Worm (Caenorhabditis elegans) whole organism, L3 larva: ENCODE measurements around the gene D1025.10.

ENCODE experiments used
- ZK546.5 ChIP-seq: sonication (generic microtip); optimal IDR thresholded peaks from 2 replicates; lab custom pipeline; 2017; ENCODE audit warnings: missing biosample characterization, missing genetic modification characterization
- aly-2 ChIP-seq: fragments of 150-350 bp; optimal IDR thresholded peaks from 2 replicates; lab custom pipeline; 2014; ENCODE audit warnings: missing biosample characterization, missing genetic modification characterization
- ceh-28 ChIP-seq: fragments of 150-350 bp; optimal IDR thresholded peaks from 2 replicates; lab custom pipeline; 2014; ENCODE audit warnings: missing biosample characterization, missing genetic modification reagents, missing genetic modification characterization
- egl-5 ChIP-seq: fragments of 150-350 bp; optimal IDR thresholded peaks from 2 replicates; lab custom pipeline; 2017; ENCODE audit warnings: missing biosample characterization, missing genetic modification reagents, missing genetic modification characterization, inconsistent platforms
- elt-1 ChIP-seq: fragments of 150-350 bp; optimal IDR thresholded peaks from 2 replicates; lab custom pipeline; 2014; ENCODE audit warnings: missing biosample characterization, missing genetic modification characterization
- eor-1 ChIP-seq, 2 experiments: fragments of 150-350 bp; optimal IDR thresholded peaks; 2 replicates each; lab custom pipeline; 2014 to 2018; ENCODE audit warnings: missing biosample characterization in 2 of 2, missing genetic modification characterization in 2 of 2
- fkh-10 ChIP-seq: sonication (generic microtip); optimal IDR thresholded peaks from 2 replicates; lab custom pipeline; 2017; ENCODE audit warnings: missing biosample characterization, missing genetic modification reagents, missing genetic modification characterization
- nhr-11 ChIP-seq: fragments of 150-350 bp; optimal IDR thresholded peaks from 2 replicates; lab custom pipeline; 2014; ENCODE audit warnings: missing biosample characterization, missing genetic modification characterization
- nhr-23 ChIP-seq: fragments of 150-350 bp; optimal IDR thresholded peaks from 2 replicates; lab custom pipeline; 2014; ENCODE audit warnings: missing biosample characterization, missing genetic modification reagents, missing genetic modification characterization
- nhr-43 ChIP-seq: sonication (generic microtip); optimal IDR thresholded peaks from 2 replicates; lab custom pipeline; 2016; ENCODE audit warnings: mild to moderate bottlenecking, missing genetic modification characterization, missing compliant biosample characterization; ENCODE audit not compliant: poor library complexity, severe bottlenecking
- nhr-76 ChIP-seq: fragments of 150-350 bp; sonication (generic microtip); optimal IDR thresholded peaks from 5 replicates; lab custom pipeline; 2014; ENCODE audit warnings: missing biosample characterization, missing genetic modification characterization
- skn-1 ChIP-seq: fragments of 150-350 bp; optimal IDR thresholded peaks from 2 replicates; lab custom pipeline; 2014; ENCODE audit warnings: missing biosample characterization, missing genetic modification characterization
- snpc-4 ChIP-seq: fragments of 150-350 bp; optimal IDR thresholded peaks from 2 replicates; lab custom pipeline; 2014; ENCODE audit warnings: missing biosample characterization, missing genetic modification characterization
- unc-39 ChIP-seq: sonication (generic microtip); optimal IDR thresholded peaks from 4 replicates; lab custom pipeline; 2017; ENCODE audit warnings: missing biosample characterization, missing genetic modification characterization

- TF ChIP-seq unc-39 (tag; lab: Kevin White, UChicago): no peak
- TF ChIP-seq snpc-4 (tag; lab: Kevin White, UChicago): no peak
- no peak for TF ChIP-seq elt-1
- TF ChIP-seq nhr-76 (tag; lab: Kevin White, UChicago): no peak
- TF ChIP-seq ZK546.5 (tag; lab: Kevin White, UChicago): no peak
- TF ChIP-seq egl-5: no peak
- no peak for TF ChIP-seq fkh-10 (GFP tag; lab: Kevin White, UChicago)
- no peak for TF ChIP-seq aly-2 (tag; lab: Kevin White, UChicago)
- TF ChIP-seq ceh-28: no peak
- no peak for TF ChIP-seq eor-1 (tag; optimal IDR thresholded peaks at IDR 0.05; lab: Kevin White, UChicago)
- no peak for TF ChIP-seq nhr-23 (tag; lab: Kevin White, UChicago)
- no peak for TF ChIP-seq nhr-11 (tag; lab: Kevin White, UChicago)
- no peak for TF ChIP-seq skn-1
- no peak for TF ChIP-seq nhr-43
Observed at ce11 chrX:14492441-14492840, 24.2 kb upstream of the D1025.10 start.
